Worm (Caenorhabditis elegans): ENCODE data around the gene rhr-2.

ce11 chrV:11736896-11737295 is 6.9 kb upstream of the rhr-2 start, which contains the start of gene spe-42:
- TF ChIP-seq B0310.2 (tag; optimal IDR thresholded peaks at IDR 0.05), result no peak
- no peak for TF ChIP-seq pes-1 (GFP tag; IDR thresholded peaks at IDR 0.05)
- TF ChIP-seq ama-1 (optimal IDR thresholded peaks at IDR 0.05), result no peak
- no peak for TF ChIP-seq flt-1 (GFP tag; IDR thresholded peaks at IDR 0.05)
- no peak for TF ChIP-seq tra-4 (tag; optimal IDR thresholded peaks at IDR 0.05)
